Worm (Caenorhabditis elegans): Measurements from ENCODE around the gene grd-4.

ce11 chrX:8485392-8485791, 15.6 kb upstream of the grd-4 start:
- no peak for TF ChIP-seq unc-62 (GFP tag; optimal IDR thresholded peaks at IDR 0.05)
- TF ChIP-seq unc-39 (tag; optimal IDR thresholded peaks at IDR 0.05): no peak
- TF ChIP-seq elt-1 (tag; optimal IDR thresholded peaks at IDR 0.05; ENCODE audit: borderline replicate concordance, insufficient read depth): no peak
- no peak for TF ChIP-seq nhr-28 (tag; optimal IDR thresholded peaks at IDR 0.05)
- no peak for TF ChIP-seq snpc-4 (tag; optimal IDR thresholded peaks at IDR 0.05)
- no peak for TF ChIP-seq zip-8 (tag; optimal IDR thresholded peaks at IDR 0.05)
- TF ChIP-seq pha-4 (tag; optimal IDR thresholded peaks at IDR 0.05): no peak
- no peak for TF ChIP-seq nhr-237 (tag; optimal IDR thresholded peaks at IDR 0.05)
- TF ChIP-seq bed-3 (GFP tag; optimal IDR thresholded peaks at IDR 0.05): no peak
- TF ChIP-seq mep-1 (tag; optimal IDR thresholded peaks at IDR 0.05): no peak
- no peak for TF ChIP-seq nhr-12 (tag; optimal IDR thresholded peaks at IDR 0.05)
- no peak for TF ChIP-seq lin-13 (tag; optimal IDR thresholded peaks at IDR 0.05)

All from whole organism, mixed stage, embryonic.